Worm (Caenorhabditis elegans): ENCODE results near the gene rsp-5.

Gene rsp-5

DNA sequence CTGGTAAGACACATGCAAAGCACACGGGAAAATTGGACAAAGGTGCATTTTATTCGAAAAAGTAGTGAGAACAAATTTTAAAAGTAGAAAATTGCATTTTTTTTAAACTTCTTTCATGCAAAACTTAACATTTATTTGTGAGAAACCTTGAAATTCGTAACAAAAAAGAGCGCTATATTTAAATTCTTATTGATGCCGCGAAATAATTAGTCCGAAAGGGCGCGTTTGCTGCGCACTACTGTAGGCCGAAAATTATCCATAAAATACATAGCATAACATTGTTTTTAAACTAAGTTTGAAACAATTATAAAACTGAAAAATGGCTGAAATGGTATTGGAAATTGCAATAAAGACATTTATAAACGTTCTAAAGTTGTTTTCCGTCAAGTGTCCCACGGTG, 29.7 kb downstream of the rsp-5 start (continued):
- TF ChIP-seq lin-35 (GFP tag; optimal IDR thresholded peaks at IDR 0.05) (peak in 1 of 3 experiments; percentile 67), nfya-1 (tag; optimal IDR thresholded peaks at IDR 0.05; ENCODE audit: borderline replicate concordance, insufficient read depth) (no peak), repo-1 (tag; optimal IDR thresholded peaks at IDR 0.05) (no peak), F22D6.2 (tag; optimal IDR thresholded peaks at IDR 0.05) (no peak), F33H1.4 (GFP tag; IDR thresholded peaks at IDR 0.05) (peak; percentile 52; the same call in 1 of the 2 replicates), madf-8 (GFP tag; conservative IDR thresholded peaks at IDR 0.05) (peak; percentile 85), ceh-79 (tag; optimal IDR thresholded peaks at IDR 0.05) (no peak), mcd-1 (GFP tag; IDR thresholded peaks at IDR 0.05) (peak; percentile 58; the same call in 1 of the 2 replicates), ztf-22 (GFP tag; optimal IDR thresholded peaks at IDR 0.05) (no peak), lin-54 (GFP tag; optimal IDR thresholded peaks at IDR 0.05) (peak; percentile 39), efl-1 (GFP tag; optimal IDR thresholded peaks at IDR 0.05) (peak; percentile 94), snpc-3.4 (tag; optimal IDR thresholded peaks at IDR 0.05) (peak; percentile 79), lsl-1 (GFP tag; optimal IDR thresholded peaks at IDR 0.05) (peak; percentile 82)

DNA sequence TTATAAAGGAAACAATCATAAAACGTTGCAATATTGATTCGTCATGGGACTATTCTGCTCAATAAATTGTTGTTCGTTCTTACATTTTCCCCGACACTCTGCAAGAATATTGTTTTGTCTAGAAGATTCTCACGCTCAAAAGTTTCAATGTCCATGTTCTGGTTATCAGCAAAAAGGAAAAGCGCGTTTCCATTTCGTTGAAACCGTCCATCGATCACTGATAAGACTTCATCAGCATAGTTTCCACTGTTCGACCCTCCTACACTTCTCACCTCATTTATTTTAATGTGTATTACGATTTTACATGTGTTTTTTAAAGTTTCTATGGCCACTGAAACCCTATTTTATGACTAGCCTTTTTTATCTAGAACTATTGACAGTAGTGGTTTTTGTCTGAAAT, 30.1 kb downstream of the rsp-5 start:
- no peak for TF ChIP-seq ztf-18 (tag; optimal IDR thresholded peaks at IDR 0.05)
- peak; percentile 68 for TF ChIP-seq nhr-80 (tag; optimal IDR thresholded peaks at IDR 0.05)

- no peak for TF ChIP-seq ZK185.1 (tag; optimal IDR thresholded peaks at IDR 0.05; ENCODE audit: poor library complexity, severe bottlenecking)
- TF ChIP-seq athp-1 (tag; optimal IDR thresholded peaks at IDR 0.05), result no peak
- TF ChIP-seq madf-6 (GFP tag; IDR thresholded peaks at IDR 0.05), result no peak
- no peak for TF ChIP-seq Y53F4B.3 (GFP tag; IDR thresholded peaks at IDR 0.05)
- no peak for TF ChIP-seq D2030.7 (GFP tag; IDR thresholded peaks at IDR 0.05)
- TF ChIP-seq ztf-26 (tag; optimal IDR thresholded peaks at IDR 0.05), result no peak
- no peak for TF ChIP-seq lin-40 (tag; optimal IDR thresholded peaks at IDR 0.05)
- no peak for TF ChIP-seq repo-1 (tag; optimal IDR thresholded peaks at IDR 0.05)
- no peak for TF ChIP-seq T07F8.4 (tag; optimal IDR thresholded peaks at IDR 0.05)
These were observed 31.4 kb downstream of the rsp-5 start, which contains the start of gene toe-2 for ce11 chrII:6521316-6521715. toe-2 (minus strand) TSS chrII:6521385.

DNA sequence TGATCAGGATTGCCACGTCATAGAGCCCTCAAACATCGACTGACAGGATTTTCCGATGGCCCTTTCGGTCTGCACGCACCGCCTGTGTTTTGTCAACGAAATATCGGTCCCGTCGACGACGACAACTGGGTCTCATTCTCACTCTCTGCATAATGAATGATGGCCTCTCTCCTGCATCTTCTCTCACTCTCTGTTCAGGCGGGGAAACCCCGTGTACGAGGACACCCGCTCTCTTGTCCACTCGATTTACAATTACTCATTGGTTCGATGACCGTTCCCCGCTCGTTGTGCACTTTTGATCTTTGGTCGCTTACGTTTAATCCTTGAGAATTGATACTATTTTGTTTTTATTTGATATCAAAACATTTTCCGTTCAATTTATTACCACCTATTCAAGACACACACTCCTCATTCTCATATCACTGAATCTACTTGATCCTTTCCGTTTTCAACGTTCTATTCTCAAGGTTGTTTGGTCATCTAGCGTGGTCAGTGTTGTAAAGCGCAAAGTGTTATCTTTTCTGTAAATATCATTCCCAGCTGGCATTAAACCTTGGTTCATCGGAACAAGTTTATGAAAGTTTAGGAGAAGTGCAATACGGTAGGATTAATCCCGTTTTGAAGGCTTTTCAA, 32.8 kb downstream of the rsp-5 start:
- TF ChIP-seq lsy-27 (tag; optimal IDR thresholded peaks at IDR 0.05; ENCODE audit: borderline replicate concordance, insufficient read depth) (no peak), F49E8.2 (tag; optimal IDR thresholded peaks at IDR 0.05; ENCODE audit: insufficient read depth) (no peak), rec-8 (tag; optimal IDR thresholded peaks at IDR 0.05) (no peak), die-1 (tag; optimal IDR thresholded peaks at IDR 0.05) (peak; percentile 10), ceh-100 (GFP tag; IDR thresholded peaks at IDR 0.05) (no peak), nhr-90 (tag; optimal IDR thresholded peaks at IDR 0.05) (peak; percentile 0), ztf-6 (GFP tag; IDR thresholded peaks at IDR 0.05) (no peak), lin-26 (GFP tag; IDR thresholded peaks at IDR 0.05) (0 out of 2 replicates have a peak, but pooled peaks have one; percentile 29), F39B2.1 (GFP tag; IDR thresholded peaks at IDR 0.05) (no peak), ztf-22 (GFP tag; optimal IDR thresholded peaks at IDR 0.05) (no peak), lin-35 (GFP tag; optimal IDR thresholded peaks at IDR 0.05) (no peak), hmg-1.2 (GFP tag; IDR thresholded peaks at IDR 0.05) (no peak), attf-6 (GFP tag; IDR thresholded peaks at IDR 0.05) (no peak), ama-1 (optimal IDR thresholded peaks at IDR 0.05) (no peak), ama-1 (GFP tag; optimal IDR thresholded peaks at IDR 0.05) (no peak), ztf-25 (GFP tag; IDR thresholded peaks at IDR 0.05) (no peak), dox-1 (GFP tag; IDR thresholded peaks at IDR 0.05) (no peak), nhr-80 (tag; optimal IDR thresholded peaks at IDR 0.05) (peak; percentile 10), let-526 (GFP tag; IDR thresholded peaks at IDR 0.05) (no peak), ztf-26 (tag; optimal IDR thresholded peaks at IDR 0.05) (no peak), egl-44 (GFP tag; IDR thresholded peaks at IDR 0.05) (0 out of 2 replicates have a peak, but pooled peaks have one; percentile 30)
